Worm (Caenorhabditis elegans): Measurements from ENCODE around the gene C02G6.3.

Gene C02G6.3

DNA sequence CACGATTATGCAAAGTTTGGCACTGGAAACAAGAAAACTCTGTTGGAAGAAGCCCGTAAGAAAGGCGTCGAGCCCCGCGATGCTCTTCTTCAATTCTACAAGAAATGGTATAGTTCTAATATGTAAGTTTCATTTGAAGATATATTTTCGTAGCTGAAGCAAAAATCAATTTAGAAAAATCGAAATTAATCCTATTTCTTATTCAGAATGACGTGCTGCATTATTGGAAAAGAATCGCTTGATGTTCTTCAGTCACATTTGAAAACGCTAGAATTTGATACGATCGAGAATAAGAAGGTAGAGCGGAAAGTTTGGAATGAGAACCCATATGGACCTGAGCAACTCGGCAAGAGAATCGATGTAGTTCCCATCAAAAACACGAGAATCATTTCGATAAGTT is 3.2 kb upstream of the C02G6.3 start:
- TF ChIP-seq pax-1 (tag; optimal IDR thresholded peaks at IDR 0.05) (no peak), ceh-14 (tag; optimal IDR thresholded peaks at IDR 0.05) (no peak)

DNA sequence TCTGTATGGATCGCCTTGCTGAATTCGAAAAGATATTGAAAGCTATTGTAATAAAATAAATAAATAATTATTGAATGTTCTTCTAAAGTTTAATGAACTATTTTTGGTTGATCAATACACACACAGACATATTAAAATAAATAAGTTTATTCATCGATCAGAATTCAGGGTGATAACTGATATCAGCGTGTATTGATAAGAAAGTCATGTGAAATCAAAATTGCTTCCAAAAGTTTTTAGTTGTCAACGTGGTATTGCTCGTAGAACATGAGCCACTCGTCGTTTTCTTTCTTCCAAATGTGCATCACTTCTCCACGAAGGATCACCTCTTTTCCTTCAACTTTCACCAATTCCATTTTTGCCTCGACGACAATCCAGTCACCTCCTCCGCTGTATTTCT is 2.3 kb downstream of the C02G6.3 start:
- TF ChIP-seq ceh-19 (GFP tag; optimal IDR thresholded peaks at IDR 0.05): no peak
- TF ChIP-seq pha-4 (tag; optimal IDR thresholded peaks at IDR 0.05): no peak
- no peak for TF ChIP-seq hlh-30 (tag; optimal IDR thresholded peaks at IDR 0.05; ENCODE audit: insufficient read depth)
- no peak for TF ChIP-seq ceh-2 (tag; optimal IDR thresholded peaks at IDR 0.05)
- TF ChIP-seq ahr-1 (tag; optimal IDR thresholded peaks at IDR 0.05): no peak
- no peak for TF ChIP-seq elt-4 (tag; optimal IDR thresholded peaks at IDR 0.05)
- no peak for TF ChIP-seq nhr-232 (tag; optimal IDR thresholded peaks at IDR 0.05)
- no peak for TF ChIP-seq lim-6 (tag; optimal IDR thresholded peaks at IDR 0.05)
- TF ChIP-seq ceh-31 (tag; optimal IDR thresholded peaks at IDR 0.05): no peak
- TF ChIP-seq lin-11 (tag; optimal IDR thresholded peaks at IDR 0.05): no peak
- TF ChIP-seq ceh-22 (tag; optimal IDR thresholded peaks at IDR 0.05): no peak
- TF ChIP-seq ztf-16 (tag; optimal IDR thresholded peaks at IDR 0.05): no peak
- no peak for TF ChIP-seq K02D7.2 (tag; optimal IDR thresholded peaks at IDR 0.05)
- TF ChIP-seq pat-9 (tag; optimal IDR thresholded peaks at IDR 0.05): no peak
- TF ChIP-seq ttx-3 (tag; optimal IDR thresholded peaks at IDR 0.05): no peak
- TF ChIP-seq pax-1 (tag; optimal IDR thresholded peaks at IDR 0.05): no peak
- no peak for TF ChIP-seq eyg-1 (tag; optimal IDR thresholded peaks at IDR 0.05)
- no peak for TF ChIP-seq ceh-6 (GFP tag; optimal IDR thresholded peaks at IDR 0.05)
- no peak for TF ChIP-seq hlh-15 (tag; optimal IDR thresholded peaks at IDR 0.05)
- no peak for TF ChIP-seq odd-2 (tag; optimal IDR thresholded peaks at IDR 0.05)

DNA sequence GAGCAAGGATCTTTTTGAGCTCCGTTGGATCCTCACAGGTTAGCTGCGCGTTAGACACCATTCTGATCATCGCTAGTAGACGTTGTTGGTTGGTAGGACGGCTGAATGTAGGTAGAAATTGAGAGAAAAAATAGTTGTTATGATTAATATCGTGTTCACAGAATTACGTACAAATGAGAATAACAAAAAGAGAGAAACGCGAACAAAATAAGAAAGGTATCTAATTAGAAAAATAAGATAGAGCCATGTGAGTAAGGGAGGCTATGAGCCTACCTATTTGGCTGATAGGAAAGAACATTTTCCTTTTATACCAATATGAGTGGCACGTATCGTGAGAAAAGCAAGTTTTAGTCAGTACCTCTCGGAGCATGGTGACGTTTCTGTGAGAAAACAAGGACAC is 3.6 kb downstream of the C02G6.3 start, which contains the start of gene C04E6.8:
C04E6.8 (minus strand) TSS at position 101 of the 400 bp plus-strand sequence.
- no peak for TF ChIP-seq pat-9 (tag; optimal IDR thresholded peaks at IDR 0.05)
- no peak for TF ChIP-seq ceh-22 (tag; optimal IDR thresholded peaks at IDR 0.05)
- TF ChIP-seq madf-2 (tag; optimal IDR thresholded peaks at IDR 0.05): no peak
- no peak for TF ChIP-seq nhr-11 (tag; optimal IDR thresholded peaks at IDR 0.05)
- TF ChIP-seq nhr-232 (tag; optimal IDR thresholded peaks at IDR 0.05): no peak
- no peak for TF ChIP-seq hlh-30 (tag; optimal IDR thresholded peaks at IDR 0.05; ENCODE audit: insufficient read depth)
- no peak for TF ChIP-seq K09A11.1 (tag; optimal IDR thresholded peaks at IDR 0.05; ENCODE audit: insufficient read depth)
- no peak for TF ChIP-seq mec-3 (tag; optimal IDR thresholded peaks at IDR 0.05; ENCODE audit: borderline replicate concordance)

ce11 chrV:5888820-5889219 is 8.7 kb downstream of the C02G6.3 start:
- TF ChIP-seq T23F11.4 (GFP tag; optimal IDR thresholded peaks at IDR 0.05) (no peak), ttx-3 (tag; optimal IDR thresholded peaks at IDR 0.05) (no peak), hlh-8 (tag; optimal IDR thresholded peaks at IDR 0.05) (no peak), ceh-2 (tag; optimal IDR thresholded peaks at IDR 0.05) (no peak), nhr-11 (tag; optimal IDR thresholded peaks at IDR 0.05) (no peak), nhr-232 (tag; optimal IDR thresholded peaks at IDR 0.05) (no peak), npax-4 (tag; optimal IDR thresholded peaks at IDR 0.05) (no peak), zip-5 (tag; optimal IDR thresholded peaks at IDR 0.05) (no peak), hlh-6 (tag; optimal IDR thresholded peaks at IDR 0.05) (no peak), pat-9 (tag; optimal IDR thresholded peaks at IDR 0.05) (no peak), Y22D7AL.16 (tag; optimal IDR thresholded peaks at IDR 0.05) (no peak), hlh-30 (tag; optimal IDR thresholded peaks at IDR 0.05; ENCODE audit: insufficient read depth) (no peak), K02D7.2 (tag; optimal IDR thresholded peaks at IDR 0.05) (no peak), mec-3 (tag; optimal IDR thresholded peaks at IDR 0.05; ENCODE audit: borderline replicate concordance) (no peak), pha-4 (tag; optimal IDR thresholded peaks at IDR 0.05) (no peak)

ce11 chrV:5891204-5891603 is 11.0 kb downstream of the C02G6.3 start:
- no peak for TF ChIP-seq lim-6 (tag; optimal IDR thresholded peaks at IDR 0.05)
- TF ChIP-seq sox-2 (GFP tag; IDR thresholded peaks at IDR 0.05): no peak
- no peak for TF ChIP-seq ets-4 (tag; optimal IDR thresholded peaks at IDR 0.05)
- TF ChIP-seq ceh-45 (GFP tag; IDR thresholded peaks at IDR 0.05): no peak
- no peak for TF ChIP-seq madf-2 (tag; optimal IDR thresholded peaks at IDR 0.05)
- TF ChIP-seq ceh-6 (GFP tag; optimal IDR thresholded peaks at IDR 0.05): no peak
- TF ChIP-seq elt-2 (tag; optimal IDR thresholded peaks at IDR 0.05): no peak
- no peak for TF ChIP-seq K02D7.2 (tag; optimal IDR thresholded peaks at IDR 0.05)
- TF ChIP-seq unc-55 (GFP tag; optimal IDR thresholded peaks at IDR 0.05): no peak
- TF ChIP-seq F13H6.1 (tag; optimal IDR thresholded peaks at IDR 0.05): no peak
- no peak for TF ChIP-seq elt-4 (tag; optimal IDR thresholded peaks at IDR 0.05)
- no peak for TF ChIP-seq ceh-48 (tag; optimal IDR thresholded peaks at IDR 0.05)
- TF ChIP-seq ceh-30 (tag; optimal IDR thresholded peaks at IDR 0.05): no peak
- no peak for TF ChIP-seq ceh-34 (tag; optimal IDR thresholded peaks at IDR 0.05)

Measured in whole organism, late embryonic.